Worm (Caenorhabditis elegans): ENCODE measurements around the gene gop-3.

The gop-3 gene

DNA sequence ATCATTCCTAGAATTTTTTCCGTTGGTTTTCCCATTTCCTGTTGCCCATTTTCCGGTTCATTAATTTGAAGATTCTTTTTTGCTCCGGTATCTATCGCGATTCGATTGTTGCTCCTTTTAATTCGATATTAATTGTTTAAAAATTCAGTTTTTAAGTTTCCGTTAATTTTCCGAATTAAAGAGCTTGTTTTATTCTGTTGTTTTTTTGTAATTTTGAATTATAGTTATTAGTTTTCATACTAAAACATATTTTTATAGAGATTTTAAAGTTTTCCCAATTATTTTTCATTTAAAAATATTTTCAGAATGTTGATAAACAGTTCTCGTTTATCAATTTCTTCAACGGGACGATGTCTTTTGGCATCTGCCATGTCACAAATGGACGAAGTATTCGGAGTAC lies 26.2 kb upstream of the gop-3 start, which contains the start of gene mrps-26:
TSS of gene mrps-26 (plus strand) at position 301 of the 400 bp plus-strand sequence.
- TF ChIP-seq lin-35 (GFP tag; optimal IDR thresholded peaks at IDR 0.05): peak in 1 of 3 experiments; percentile 1
- no peak for TF ChIP-seq ceh-27 (GFP tag; optimal IDR thresholded peaks at IDR 0.05)

DNA sequence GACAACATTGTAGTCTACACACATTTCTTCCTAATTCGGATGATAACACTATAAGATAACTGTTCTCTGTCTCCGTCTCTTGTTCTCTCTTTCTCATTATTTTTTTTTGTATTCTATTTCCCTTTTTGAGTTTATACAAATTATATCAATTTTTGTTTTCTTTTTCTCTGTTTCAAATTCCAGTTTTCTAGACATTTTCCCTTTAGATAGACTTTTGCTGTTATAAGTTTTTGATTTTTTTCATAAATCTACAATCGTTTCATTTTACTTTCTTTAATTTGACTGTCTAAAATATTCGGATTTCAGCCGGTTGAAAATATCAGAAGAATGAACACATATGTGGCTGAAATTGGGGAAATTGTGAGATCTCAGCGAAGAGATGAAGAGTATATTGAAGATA lies 24.4 kb upstream of the gop-3 start, which contains the start of gene prx-10:
TSS of gene prx-10 (plus strand) at position 301 of the 400 bp plus-strand sequence.
- no peak for TF ChIP-seq chd-7 (tag; optimal IDR thresholded peaks at IDR 0.05)
- no peak for TF ChIP-seq tbx-9 (tag; optimal IDR thresholded peaks at IDR 0.05; ENCODE audit: borderline replicate concordance)

DNA sequence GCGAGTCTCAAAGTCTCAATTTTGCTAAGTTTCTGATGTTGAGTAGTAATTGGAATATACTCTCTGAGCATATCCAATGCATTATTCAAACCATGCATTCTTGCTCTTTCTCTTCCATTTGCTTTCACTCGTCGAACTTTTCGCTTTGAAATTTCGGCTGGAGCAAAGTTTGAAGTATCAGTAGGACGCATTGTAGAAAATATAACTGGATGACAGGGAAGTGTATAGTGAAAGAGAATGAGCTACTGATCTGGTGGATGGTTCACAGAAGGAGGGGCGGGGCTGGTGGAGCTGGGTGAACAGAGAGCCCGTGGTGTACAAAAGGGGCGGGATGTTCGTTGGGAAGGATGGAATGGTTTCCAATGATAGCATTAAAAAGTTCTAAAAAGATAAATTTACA lies 18.6 kb upstream of the gop-3 start:
- TF ChIP-seq F37B4.10 (GFP tag; IDR thresholded peaks at IDR 0.05) (0 out of 2 replicates have a peak, but pooled peaks have one; percentile 53), unc-130 (GFP tag; optimal IDR thresholded peaks at IDR 0.05) (no peak), rcor-1 (GFP tag; IDR thresholded peaks at IDR 0.05) (no peak), aptf-3 (GFP tag; IDR thresholded peaks at IDR 0.05) (no peak)

DNA sequence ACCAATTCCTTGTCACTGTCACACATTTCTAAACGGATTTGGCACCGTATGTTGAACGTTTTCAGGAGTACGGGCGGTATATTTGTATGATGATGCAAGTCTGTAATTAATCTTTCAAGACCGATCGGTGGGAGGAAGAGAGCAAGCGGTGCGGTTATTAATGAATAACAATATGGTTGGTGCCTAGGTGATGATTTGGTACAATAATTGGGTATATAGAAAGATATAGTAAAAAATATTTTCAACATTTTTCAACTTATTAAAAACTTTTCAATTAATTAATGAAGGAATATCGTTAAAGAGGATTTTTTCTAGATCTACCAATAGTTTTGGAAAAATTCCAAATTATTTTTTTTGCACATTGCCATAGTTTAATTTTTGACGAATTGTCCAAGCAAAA lies 16.0 kb upstream of the gop-3 start, which contains the start of gene cnd-1:
TSS of gene cnd-1 (minus strand) at position 101 of the 400 bp plus-strand sequence.
- TF ChIP-seq hlh-12 (tag; optimal IDR thresholded peaks at IDR 0.05): no peak
- TF ChIP-seq him-1 (tag; optimal IDR thresholded peaks at IDR 0.05): no peak

DNA sequence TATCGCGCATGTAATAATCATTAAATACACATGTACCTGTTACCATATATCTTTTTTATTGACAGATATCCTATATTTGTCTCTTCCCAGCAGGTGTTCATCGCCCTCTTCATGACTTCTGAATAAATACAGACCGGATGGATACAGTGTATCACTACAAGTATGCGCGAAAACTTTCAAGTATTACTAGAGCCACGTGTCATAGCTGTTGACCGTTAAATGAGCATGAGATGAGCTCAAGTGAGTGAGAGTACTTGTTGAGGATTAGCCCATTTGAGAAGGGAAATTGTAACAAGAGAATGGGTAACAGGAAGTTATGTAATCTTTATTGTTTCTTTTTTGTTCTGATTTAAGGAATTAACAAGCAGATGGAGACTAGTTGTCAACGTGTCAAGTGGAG lies 15.4 kb upstream of the gop-3 start:
- TF ChIP-seq B0019.2 (GFP tag; conservative IDR thresholded peaks at IDR 0.05): no peak
- TF ChIP-seq sea-2 (GFP tag; IDR thresholded peaks at IDR 0.05): no peak
- no peak for TF ChIP-seq zfh-2 (GFP tag; conservative IDR thresholded peaks at IDR 0.05)
- no peak for TF ChIP-seq C17E4.6 (GFP tag; IDR thresholded peaks at IDR 0.05)
- no peak for TF ChIP-seq attf-6 (GFP tag; IDR thresholded peaks at IDR 0.05)
- TF ChIP-seq lag-1 (GFP tag; IDR thresholded peaks at IDR 0.05): no peak

DNA sequence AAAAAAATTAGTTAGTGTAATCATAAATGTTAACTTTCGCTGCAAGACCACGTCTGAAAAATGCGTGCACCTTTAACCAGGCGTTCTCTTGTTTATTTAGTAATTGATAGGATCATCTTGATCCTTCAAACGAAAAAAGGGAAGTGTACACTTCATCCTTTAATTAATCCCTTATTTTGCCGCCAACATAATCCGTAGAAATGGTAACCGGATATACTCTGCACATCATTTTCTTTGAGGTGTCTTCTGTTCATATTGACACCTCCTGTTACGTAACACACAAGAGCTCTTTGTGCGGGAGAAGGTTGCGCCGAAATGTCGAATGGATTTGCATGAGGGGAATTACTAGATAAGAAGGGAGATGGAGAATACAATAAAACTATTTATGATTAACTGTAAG lies 11.8 kb upstream of the gop-3 start:
- no peak for TF ChIP-seq lsy-27 (tag; optimal IDR thresholded peaks at IDR 0.05; ENCODE audit: borderline replicate concordance, insufficient read depth)
- no peak for TF ChIP-seq hsf-1 (GFP tag; IDR thresholded peaks at IDR 0.05)
- TF ChIP-seq ztf-25 (GFP tag; IDR thresholded peaks at IDR 0.05): no peak
- no peak for TF ChIP-seq B0019.2 (GFP tag; conservative IDR thresholded peaks at IDR 0.05)
- no peak for TF ChIP-seq ztf-3 (GFP tag; optimal IDR thresholded peaks at IDR 0.05)
- no peak for TF ChIP-seq efl-1 (GFP tag; optimal IDR thresholded peaks at IDR 0.05)
- no peak for TF ChIP-seq rec-8 (tag; optimal IDR thresholded peaks at IDR 0.05)
- no peak for TF ChIP-seq ceh-58 (GFP tag; IDR thresholded peaks at IDR 0.05)
- TF ChIP-seq mel-28 (tag; optimal IDR thresholded peaks at IDR 0.05; ENCODE audit: borderline replicate concordance): no peak
- TF ChIP-seq snpc-1.1 (tag; optimal IDR thresholded peaks at IDR 0.05; ENCODE audit: insufficient read depth): no peak
- TF ChIP-seq cebp-2 (GFP tag; IDR thresholded peaks at IDR 0.05): no peak
- TF ChIP-seq nfya-2 (GFP tag; IDR thresholded peaks at IDR 0.05): no peak
- no peak for TF ChIP-seq snpc-3.4 (tag; optimal IDR thresholded peaks at IDR 0.05)
- TF ChIP-seq tbx-9 (tag; optimal IDR thresholded peaks at IDR 0.05; ENCODE audit: borderline replicate concordance): no peak
- no peak for TF ChIP-seq madf-8 (GFP tag; conservative IDR thresholded peaks at IDR 0.05)
- no peak for TF ChIP-seq nfya-1 (tag; optimal IDR thresholded peaks at IDR 0.05; ENCODE audit: borderline replicate concordance, insufficient read depth)

Measured in whole organism, young adult.